Fruit fly (Drosophila melanogaster): ENCODE measurements around the gene CG2926.
A peak's percentile ranks its signal among the peaks of the same experiment; 100 is the strongest.

The CG2926 gene

dm6 chr3R:5554082-5554481 is 34.1 kb downstream of the CG2926 start, which contains the start of gene Pcmt (continued):
- no peak for TF ChIP-seq CG8359 (GFP tag; optimal IDR thresholded peaks at IDR 0.05; ENCODE audit: borderline replicate concordance)
- TF ChIP-seq CG16813 (GFP tag; IDR thresholded peaks at IDR 0.05; ENCODE audit: partially characterized antibody) = peak; percentile 48; the same call in 1 of the 3 replicates
- TF ChIP-seq slp2 (GFP tag; optimal IDR thresholded peaks at IDR 0.05) = no peak
- TF ChIP-seq Ets65A (GFP tag) = no peak
- TF ChIP-seq MESR4 (GFP tag; optimal IDR thresholded peaks at IDR 0.05) = peak; percentile 52
- TF ChIP-seq CG34224 (GFP tag; IDR thresholded peaks at IDR 0.05; ENCODE audit: partially characterized antibody) = peak; percentile 24; the same call in 2 of the 3 replicates
- peak; percentile 6 for TF ChIP-seq D19A (tag; optimal IDR thresholded peaks at IDR 0.05)
- no peak for TF ChIP-seq pb (GFP tag; optimal IDR thresholded peaks at IDR 0.05)
- no peak for TF ChIP-seq CG10462 (GFP tag; optimal IDR thresholded peaks at IDR 0.05)
- peak; percentile 37 for TF ChIP-seq BEAF-32 (GFP tag; optimal IDR thresholded peaks at IDR 0.05)
- TF ChIP-seq B-H1 (GFP tag; IDR thresholded peaks at IDR 0.05) = no peak
- TF ChIP-seq da (GFP tag; optimal IDR thresholded peaks at IDR 0.05) = no peak
- no peak for TF ChIP-seq tll (GFP tag; optimal IDR thresholded peaks at IDR 0.05)
- no peak for TF ChIP-seq hth (optimal IDR thresholded peaks at IDR 0.05)
- TF ChIP-seq YL-1 (GFP tag; optimal IDR thresholded peaks at IDR 0.05) = no peak
- peak; percentile 25; the same call in 2 of the 3 replicates for TF ChIP-seq row (GFP tag; IDR thresholded peaks at IDR 0.05)
- TF ChIP-seq CG1603 (tag; optimal IDR thresholded peaks at IDR 0.05) = peak; percentile 50
- TF ChIP-seq CG12942 (GFP tag; optimal IDR thresholded peaks at IDR 0.05) = no peak
- TF ChIP-seq CG2199 (GFP tag; IDR thresholded peaks at IDR 0.05) = 0 out of 3 replicates have a peak, but pooled peaks have one; percentile 22
- TF ChIP-seq unc-4 (GFP tag; IDR thresholded peaks at IDR 0.05; ENCODE audit: partially characterized antibody) = 0 out of 2 replicates have a peak, but pooled peaks have one; percentile 32
- no peak for TF ChIP-seq gem (tag; optimal IDR thresholded peaks at IDR 0.05)
- TF ChIP-seq en (GFP tag; optimal IDR thresholded peaks at IDR 0.05) = no peak
- peak; percentile 25; the same call in 1 of the 2 replicates for TF ChIP-seq CG13287 (GFP tag; IDR thresholded peaks at IDR 0.05; ENCODE audit: partially characterized antibody)
- no peak for TF ChIP-seq Gug (GFP tag; IDR thresholded peaks at IDR 0.05)
- no peak for TF ChIP-seq HmgD (GFP tag; optimal IDR thresholded peaks at IDR 0.05)
- peak; percentile 55 for TF ChIP-seq cg (GFP tag; optimal IDR thresholded peaks at IDR 0.05)
- TF ChIP-seq E2f2 (GFP tag; IDR thresholded peaks at IDR 0.05) = peak; percentile 29
- TF ChIP-seq CG14860 (GFP tag; IDR thresholded peaks at IDR 0.05; ENCODE audit: partially characterized antibody) = no peak
- TF ChIP-seq GATAe (GFP tag; conservative IDR thresholded peaks at IDR 0.05) = no peak
- no peak for TF ChIP-seq CG10366 (GFP tag; IDR thresholded peaks at IDR 0.05)
- TF ChIP-seq trem (tag; optimal IDR thresholded peaks at IDR 0.05) = peak; percentile 30
- TF ChIP-seq Sox100B (GFP tag; optimal IDR thresholded peaks at IDR 0.05) = no peak
- no peak for TF ChIP-seq ab (GFP tag; optimal IDR thresholded peaks at IDR 0.05)
- TF ChIP-seq knrl (GFP tag; IDR thresholded peaks at IDR 0.05; ENCODE audit: partially characterized antibody) = no peak
- no peak for TF ChIP-seq eve (GFP tag; optimal IDR thresholded peaks at IDR 0.05)
- peak; percentile 55; the same call in 1 of the 2 replicates for TF ChIP-seq Scr (GFP tag; IDR thresholded peaks at IDR 0.05; ENCODE audit: partially characterized antibody)
- no peak for TF ChIP-seq nerfin-2 (GFP tag; IDR thresholded peaks at IDR 0.05; ENCODE audit: partially characterized antibody)

- TF ChIP-seq nerfin-2 (GFP tag; IDR thresholded peaks at IDR 0.05; ENCODE audit: partially characterized antibody) (peak; percentile 61), CG12104 (GFP tag; optimal IDR thresholded peaks at IDR 0.05) (no peak), HLH4C (GFP tag; IDR thresholded peaks at IDR 0.05; ENCODE audit: partially characterized antibody) (peak; percentile 72), CG14860 (GFP tag; IDR thresholded peaks at IDR 0.05; ENCODE audit: partially characterized antibody) (peak; percentile 40; the same call in 1 of the 3 replicates), tll (GFP tag; optimal IDR thresholded peaks at IDR 0.05) (no peak), CG30403 (GFP tag; optimal IDR thresholded peaks at IDR 0.05) (no peak), Dbx (GFP tag; IDR thresholded peaks at IDR 0.05) (no peak), ato (GFP tag; IDR thresholded peaks at IDR 0.05; ENCODE audit: partially characterized antibody) (0 out of 2 replicates have a peak, but pooled peaks have one; percentile 33), CG9215 (GFP tag; IDR thresholded peaks at IDR 0.05) (no peak), Med (GFP tag) (peak; percentile 20), Scr (GFP tag; IDR thresholded peaks at IDR 0.05; ENCODE audit: partially characterized antibody) (peak; percentile 42), Sry-β (GFP tag; optimal IDR thresholded peaks at IDR 0.05) (no peak), gfzf (GFP tag; optimal IDR thresholded peaks at IDR 0.05) (peak; percentile 10), CG7987 (GFP tag; optimal IDR thresholded peaks at IDR 0.05) (no peak), eve (GFP tag; optimal IDR thresholded peaks at IDR 0.05) (no peak), CG16813 (GFP tag; IDR thresholded peaks at IDR 0.05; ENCODE audit: partially characterized antibody) (peak; percentile 67), CG6791 (GFP tag; IDR thresholded peaks at IDR 0.05; ENCODE audit: partially characterized antibody) (0 out of 3 replicates have a peak, but pooled peaks have one; percentile 44), Opbp (GFP tag; IDR thresholded peaks at IDR 0.05; ENCODE audit: partially characterized antibody) (peak; percentile 15; the same call in 1 of the 3 replicates)
These were observed 36.6 kb downstream of the CG2926 start for dm6 chr3R:5551593-5551992.
